Fruit fly (Drosophila melanogaster) whole organism, wandering third instar larva: ENCODE results near the gene CG17145.

Experiments used
- Abd-B ChIP-seq: fragments of >200 bp; optimal IDR thresholded peaks from 2 replicates; lab custom pipeline; 2017; ENCODE audit warnings: missing biosample characterization, missing genetic modification characterization
- CG32264 ChIP-seq: fragments of 200-800 bp; sonication (Bioruptor generic); optimal IDR thresholded peaks from 2 replicates; lab custom pipeline; 2016; ENCODE audit warnings: missing biosample characterization, missing genetic modification characterization
- CG9705 ChIP-seq: fragments of 200-800 bp; sonication (Bioruptor generic); optimal IDR thresholded peaks from 2 replicates; lab custom pipeline; 2018; ENCODE audit warnings: missing biosample characterization, mild to moderate bottlenecking, missing genetic modification characterization
- CrebA ChIP-seq: fragments of 200-800 bp; sonication (Bioruptor generic); optimal IDR thresholded peaks from 2 replicates; lab custom pipeline; 2016; ENCODE audit warnings: missing biosample characterization, mild to moderate bottlenecking, missing genetic modification characterization, borderline replicate concordance
- Dfd ChIP-seq: fragments of >200 bp; optimal IDR thresholded peaks from 2 replicates; lab custom pipeline; 2017; ENCODE audit warnings: missing biosample characterization, missing genetic modification characterization
- Dif ChIP-seq: fragments of 200-275, 200-300 bp; sonication (Bioruptor generic); optimal IDR thresholded peaks from 2 replicates; lab custom pipeline; 2018; ENCODE audit warnings: missing biosample characterization, missing genetic modification characterization; ENCODE audit not compliant: partially characterized antibody
- GATAd ChIP-seq: sonication (Bioruptor generic); optimal IDR thresholded peaks from 2 replicates; lab custom pipeline; 2016; ENCODE audit warnings: missing biosample characterization, missing genetic modification characterization
- HLH106 ChIP-seq: fragments of 200-800 bp; optimal IDR thresholded peaks from 3 replicates; lab custom pipeline; 2019; ENCODE audit warnings: missing biosample characterization, mild to moderate bottlenecking, missing genetic modification characterization, moderate library complexity
- Hnf4 ChIP-seq: fragments of 200-800 bp; sonication (Bioruptor generic); optimal IDR thresholded peaks from 2 replicates; lab custom pipeline; 2016; ENCODE audit warnings: missing biosample characterization, mild to moderate bottlenecking, missing genetic modification characterization
- Hr78 ChIP-seq: fragments of >200 bp; optimal IDR thresholded peaks from 2 replicates; lab custom pipeline; 2017; ENCODE audit warnings: missing biosample characterization, missing genetic modification characterization
- Hr83 ChIP-seq: fragments of 200-300 bp; sonication (Bioruptor generic); optimal IDR thresholded peaks from 2 replicates; lab custom pipeline; 2016; ENCODE audit warnings: missing biosample characterization, mild to moderate bottlenecking, missing genetic modification characterization, moderate library complexity; ENCODE audit not compliant: poor library complexity, severe bottlenecking
- Jra ChIP-seq: sonication (Bioruptor generic); optimal IDR thresholded peaks from 2 replicates; lab custom pipeline; 2016; ENCODE audit warnings: missing biosample characterization, missing genetic modification characterization
- Mio ChIP-seq: sonication (Bioruptor generic); optimal IDR thresholded peaks from 2 replicates; lab custom pipeline; 2016; ENCODE audit warnings: missing biosample characterization, missing genetic modification characterization
- Myc ChIP-seq: fragments of >200 bp; optimal IDR thresholded peaks from 2 replicates; lab custom pipeline; 2017
- N ChIP-seq: fragments of >200 bp; optimal IDR thresholded peaks from 2 replicates; lab custom pipeline; 2018; ENCODE audit warnings: missing biosample characterization, missing external identifiers, missing genetic modification characterization
- OdsH ChIP-seq: fragments of 200-800 bp; sonication (Bioruptor generic); optimal IDR thresholded peaks from 2 replicates; lab custom pipeline; 2016; ENCODE audit warnings: missing biosample characterization, mild to moderate bottlenecking, missing genetic modification characterization
- Rel ChIP-seq, 2 experiments: fragments of 200-800 bp; sonication (Bioruptor generic) in 1 of 2; optimal IDR thresholded peaks; 2 replicates in 1 of 2; 3 replicates in 1 of 2; lab custom pipeline; 2016 to 2019; ENCODE audit warnings: mild to moderate bottlenecking in 2 of 2, missing biosample characterization in 2 of 2, missing genetic modification characterization in 2 of 2, moderate library complexity in 1 of 2
- Sp1 ChIP-seq: fragments of 200-800 bp; sonication (Bioruptor generic); optimal IDR thresholded peaks from 3 replicates; lab custom pipeline; 2019; ENCODE audit warnings: missing biosample characterization, mild to moderate bottlenecking, missing genetic modification characterization, moderate library complexity
- Vsx2 ChIP-seq: fragments of 200-300, 225-300 bp; sonication (Bioruptor generic); optimal IDR thresholded peaks from 2 replicates; lab custom pipeline; 2018; ENCODE audit warnings: missing biosample characterization, missing genetic modification characterization; ENCODE audit not compliant: partially characterized antibody
- br ChIP-seq: fragments of 200-800 bp; sonication (Bioruptor generic); optimal IDR thresholded peaks from 2 replicates; lab custom pipeline; 2016; ENCODE audit warnings: missing biosample characterization, missing genetic modification characterization
- brk ChIP-seq: fragments of 200-800 bp; sonication (Bioruptor generic); optimal IDR thresholded peaks from 2 replicates; lab custom pipeline; 2016; ENCODE audit warnings: missing biosample characterization, mild to moderate bottlenecking, missing genetic modification characterization
- dl ChIP-seq, 2 experiments: fragments of 175-275, 200-275 bp in 1 of 2; fragments of 200-275 bp in 1 of 2; sonication (Bioruptor generic); optimal IDR thresholded peaks; lab custom pipeline; 2018; ENCODE audit warnings: mild to moderate bottlenecking in 2 of 2, missing biosample characterization in 2 of 2, missing genetic modification characterization in 2 of 2, moderate library complexity in 2 of 2; ENCODE audit not compliant: partially characterized antibody in 2 of 2, insufficient read depth in 1 of 2
- dmrt93B ChIP-seq: fragments of 200-800 bp; sonication (Bioruptor generic); optimal IDR thresholded peaks from 2 replicates; lab custom pipeline; 2018; ENCODE audit warnings: missing biosample characterization, mild to moderate bottlenecking, missing genetic modification characterization
- dsf ChIP-seq: sonication (Bioruptor generic); optimal IDR thresholded peaks from 2 replicates; lab custom pipeline; 2016; ENCODE audit warnings: missing biosample characterization, missing genetic modification characterization, borderline replicate concordance
- ey ChIP-seq: fragments of 200-800 bp; sonication (Bioruptor generic); optimal IDR thresholded peaks from 2 replicates; lab custom pipeline; 2016; ENCODE audit warnings: missing biosample characterization, missing genetic modification characterization
- foxo ChIP-seq, 2 experiments: fragments of 200-800 bp; sonication (Bioruptor generic); optimal IDR thresholded peaks; 2 replicates in 1 of 2; 3 replicates in 1 of 2; lab custom pipeline; 2016 to 2017; ENCODE audit warnings: missing biosample characterization in 2 of 2, missing genetic modification characterization in 2 of 2
- fru ChIP-seq: fragments of 200-800 bp; sonication (Bioruptor generic); optimal IDR thresholded peaks from 3 replicates; lab custom pipeline; 2016; ENCODE audit warnings: missing biosample characterization, mild to moderate bottlenecking, missing genetic modification characterization
- h ChIP-seq: fragments of 200-800 bp; sonication (Bioruptor generic); optimal IDR thresholded peaks from 3 replicates; lab custom pipeline; 2016; ENCODE audit warnings: missing biosample characterization, mild to moderate bottlenecking, missing genetic modification characterization
- jim ChIP-seq: fragments of 175-275, 200-325 bp; sonication (Bioruptor generic); optimal IDR thresholded peaks from 2 replicates; lab custom pipeline; 2016; ENCODE audit warnings: missing biosample characterization, mild to moderate bottlenecking, missing genetic modification characterization
- lola ChIP-seq: fragments of >200 bp; optimal IDR thresholded peaks from 2 replicates; lab custom pipeline; 2017; ENCODE audit warnings: missing biosample characterization, missing genetic modification characterization
- pan ChIP-seq: fragments of >200 bp; optimal IDR thresholded peaks from 2 replicates; lab custom pipeline; 2017
- psq ChIP-seq: fragments of 200-800 bp; sonication (Bioruptor generic); optimal IDR thresholded peaks from 3 replicates; lab custom pipeline; 2017; ENCODE audit warnings: missing biosample characterization, mild to moderate bottlenecking, missing genetic modification characterization, moderate library complexity
- rgr ChIP-seq: fragments of 200-800 bp; sonication (Bioruptor generic); optimal IDR thresholded peaks from 3 replicates; lab custom pipeline; 2016; ENCODE audit warnings: missing biosample characterization, mild to moderate bottlenecking, missing genetic modification characterization
- sage ChIP-seq: fragments of 200-800 bp; sonication (Bioruptor generic); optimal IDR thresholded peaks from 2 replicates; lab custom pipeline; 2016; ENCODE audit warnings: missing biosample characterization, mild to moderate bottlenecking, missing genetic modification characterization
- sv ChIP-seq: fragments of 200-800 bp; sonication (Bioruptor generic); optimal IDR thresholded peaks from 3 replicates; lab custom pipeline; 2016; ENCODE audit warnings: missing biosample characterization, missing genetic modification characterization
- tai ChIP-seq: sonication (Bioruptor generic); optimal IDR thresholded peaks from 2 replicates; lab custom pipeline; 2016; ENCODE audit warnings: missing biosample characterization, missing genetic modification characterization
- usp ChIP-seq: fragments of >200 bp; optimal IDR thresholded peaks from 2 replicates; lab custom pipeline; 2017; ENCODE audit warnings: missing biosample characterization, missing genetic modification characterization
- woc ChIP-seq: sonication (Bioruptor generic); optimal IDR thresholded peaks from 2 replicates; lab custom pipeline; 2016; ENCODE audit warnings: missing biosample characterization, mild to moderate bottlenecking, missing genetic modification characterization

Gene CG17145

dm6 chr3L:20241987-20242982, 20.7 kb downstream of the CG17145 start (continued):
- TF ChIP-seq CG32264 (GFP tag; lab: Kevin White, UChicago): no peak
- TF ChIP-seq HLH106: peak; percentile 60
- TF ChIP-seq OdsH (GFP tag; lab: Kevin White, UChicago): peak; percentile 38
- TF ChIP-seq CG9705 (GFP tag; lab: Kevin White, UChicago): peak; percentile 26
- TF ChIP-seq Abd-B: no peak
- TF ChIP-seq Mio (GFP tag; lab: Kevin White, UChicago): no peak
- TF ChIP-seq sage (GFP tag; lab: Kevin White, UChicago): peak; percentile 6
- no peak for TF ChIP-seq br (GFP tag; lab: Kevin White, UChicago)
- peak; percentile 53 for TF ChIP-seq Hnf4 (GFP tag; lab: Kevin White, UChicago)
- no peak for TF ChIP-seq Jra (GFP tag; lab: Kevin White, UChicago)
- TF ChIP-seq Dfd (GFP tag; lab: Kevin White, UChicago): no peak
- TF ChIP-seq dl (GFP tag; optimal IDR thresholded peaks at IDR 0.05; lab: Kevin White, UChicago; ENCODE audit: insufficient read depth in 1 of 2, partially characterized antibody in 2 of 2): no peak
- no peak for TF ChIP-seq Myc (lab: Kevin White, UChicago)
- TF ChIP-seq usp (GFP tag; lab: Kevin White, UChicago): no peak
- no peak for TF ChIP-seq Vsx2 (GFP tag; lab: Kevin White, UChicago)
- TF ChIP-seq CrebA (GFP tag; lab: Kevin White, UChicago): no peak

dm6 chr3L:20247513-20248173, 26.0 kb downstream of the CG17145 start, which contains the start of gene rdgC:
Gene rdgC (plus strand): TSS chr3L:20248080.
- TF ChIP-seq ey (GFP tag; lab: Kevin White, UChicago) (peak; percentile 91), CG32264 (GFP tag; lab: Kevin White, UChicago) (peak; percentile 83), HLH106 (peak; percentile 93), brk (GFP tag; lab: Kevin White, UChicago) (peak; percentile 67), GATAd (GFP tag; lab: Kevin White, UChicago) (peak; percentile 42), lola (GFP tag; lab: Kevin White, UChicago) (no peak), Vsx2 (GFP tag; lab: Kevin White, UChicago) (no peak), jim (GFP tag; lab: Kevin White, UChicago) (no peak), CrebA (GFP tag; lab: Kevin White, UChicago) (peak; percentile 48), OdsH (GFP tag; lab: Kevin White, UChicago) (peak; percentile 85), br (GFP tag; lab: Kevin White, UChicago) (peak; percentile 86), foxo (GFP tag; optimal IDR thresholded peaks at IDR 0.05; lab: Kevin White, UChicago) (peak; percentile 30 to 93), Abd-B (no peak), tai (GFP tag; lab: Kevin White, UChicago) (peak; percentile 81), dl (GFP tag; optimal IDR thresholded peaks at IDR 0.05; lab: Kevin White, UChicago; ENCODE audit: insufficient read depth in 1 of 2, partially characterized antibody in 2 of 2) (no peak), dsf (GFP tag; lab: Kevin White, UChicago) (no peak), dmrt93B (GFP tag; lab: Kevin White, UChicago) (peak; percentile 85), woc (GFP tag; lab: Kevin White, UChicago) (peak; percentile 68), psq (peak; percentile 74), Dfd (GFP tag; lab: Kevin White, UChicago) (no peak), N (GFP tag; lab: Kevin White, UChicago) (no peak), pan (no peak), usp (GFP tag; lab: Kevin White, UChicago) (no peak), Hr83 (GFP tag; lab: Kevin White, UChicago) (peak; percentile 6), sage (GFP tag; lab: Kevin White, UChicago) (peak; percentile 82), rgr (GFP tag; lab: Kevin White, UChicago) (peak; percentile 90), Hr78 (GFP tag; lab: Kevin White, UChicago) (no peak), fru (GFP tag; lab: Kevin White, UChicago) (peak; percentile 91), Myc (lab: Kevin White, UChicago) (no peak), Sp1 (GFP tag; lab: Kevin White, UChicago) (peak; percentile 83), Rel (GFP tag; optimal IDR thresholded peaks at IDR 0.05; lab: Kevin White, UChicago) (no peak), Rel (tag; optimal IDR thresholded peaks at IDR 0.05; lab: Kevin White, UChicago) (peak; percentile 54), Dif (no peak), Hnf4 (GFP tag; lab: Kevin White, UChicago) (peak; percentile 88), Mio (GFP tag; lab: Kevin White, UChicago) (peak; percentile 27), h (peak; percentile 94), sv (GFP tag; lab: Kevin White, UChicago) (peak; percentile 82), Jra (GFP tag; lab: Kevin White, UChicago) (peak; percentile 32), CG9705 (GFP tag; lab: Kevin White, UChicago) (peak; percentile 67)
- TF ChIP-seq, all 38 proteins: peak for 25
